Worm (Caenorhabditis elegans) whole organism, L1 larva: ENCODE data around the gene Y37E11AM.4.
A peak's percentile ranks its signal among the peaks of the same experiment; 100 is the strongest.

ENCODE experiments used
- C04F5.9 ChIP-seq: sonication (generic microtip); optimal IDR thresholded peaks from 2 replicates; lab custom pipeline; 2016; ENCODE audit warnings: missing genetic modification characterization, missing compliant biosample characterization
- C16A3.4 ChIP-seq: fragments of 150-350 bp; optimal IDR thresholded peaks from 2 replicates; lab custom pipeline; 2014; ENCODE audit warnings: missing biosample characterization, missing genetic modification characterization
- F16B12.6 ChIP-seq: fragments of 150-350 bp; optimal IDR thresholded peaks from 2 replicates; lab custom pipeline; 2014; ENCODE audit warnings: missing biosample characterization, missing genetic modification characterization
- alr-1 ChIP-seq: fragments of 200-800 bp; sonication (Bioruptor generic); optimal IDR thresholded peaks from 2 replicates; lab custom pipeline; 2018; ENCODE audit warnings: borderline replicate concordance, mild to moderate bottlenecking, missing genetic modification characterization, missing compliant biosample characterization
- aly-2 ChIP-seq: fragments of 150-350 bp; optimal IDR thresholded peaks from 2 replicates; lab custom pipeline; 2014; ENCODE audit warnings: missing biosample characterization, missing genetic modification characterization
- ama-1 ChIP-seq: fragments of 150-350 bp; optimal IDR thresholded peaks from 2 replicates; lab custom pipeline; 2014
- blmp-1 ChIP-seq: fragments of 150-350 bp; optimal IDR thresholded peaks from 2 replicates; lab custom pipeline; 2014; ENCODE audit warnings: missing biosample characterization, missing genetic modification characterization
- ceh-90 ChIP-seq: sonication (generic microtip); optimal IDR thresholded peaks from 2 replicates; lab custom pipeline; 2016; ENCODE audit warnings: missing genetic modification characterization, missing compliant biosample characterization
- efl-1 ChIP-seq, 4 experiments: fragments of 150-350 bp; optimal IDR thresholded peaks in 3 of 4; peaks in 1 of 4; 1 replicate in 1 of 4; 2 replicates in 3 of 4; lab custom pipeline; 2014; ENCODE audit warnings: missing biosample characterization in 2 of 4, missing genetic modification characterization in 2 of 4, missing genetic modification reagents in 2 of 4
- egl-13 ChIP-seq: sonication (generic microtip); optimal IDR thresholded peaks from 2 replicates; lab custom pipeline; 2016; ENCODE audit warnings: missing genotype, missing genetic modification reagents, missing genetic modification characterization, missing compliant biosample characterization
- elt-2 ChIP-seq: sonication (generic microtip); optimal IDR thresholded peaks from 2 replicates; lab custom pipeline; 2016; ENCODE audit warnings: missing genetic modification characterization, mild to moderate bottlenecking, inconsistent platforms, missing compliant biosample characterization, missing genetic modification reagents
- fkh-10 ChIP-seq: sonication (generic microtip); optimal IDR thresholded peaks from 2 replicates; lab custom pipeline; 2017; ENCODE audit warnings: missing biosample characterization, missing genetic modification reagents, missing genetic modification characterization
- fkh-4 ChIP-seq: sonication (generic microtip); optimal IDR thresholded peaks from 2 replicates; lab custom pipeline; 2016; ENCODE audit warnings: missing compliant biosample characterization, missing genetic modification characterization, borderline replicate concordance
- fos-1 ChIP-seq: fragments of 150-350 bp; optimal IDR thresholded peaks from 2 replicates; lab custom pipeline; 2014; ENCODE audit warnings: missing biosample characterization, missing genetic modification characterization
- hlh-17 ChIP-seq: fragments of 200-800 bp; sonication (Bioruptor generic); optimal IDR thresholded peaks from 2 replicates; lab custom pipeline; 2018; ENCODE audit warnings: missing genetic modification characterization, mild to moderate bottlenecking, missing compliant biosample characterization, moderate library complexity, borderline replicate concordance
- hlh-4 ChIP-seq: sonication (generic microtip); optimal IDR thresholded peaks from 2 replicates; lab custom pipeline; 2016; ENCODE audit warnings: mild to moderate bottlenecking, missing genetic modification characterization, missing compliant biosample characterization
- hpl-2 ChIP-seq: fragments of 150-350 bp; optimal IDR thresholded peaks from 2 replicates; lab custom pipeline; 2014; ENCODE audit warnings: missing biosample characterization, missing genetic modification reagents, missing genetic modification characterization
- jun-1 ChIP-seq: fragments of 150-350 bp; optimal IDR thresholded peaks from 2 replicates; lab custom pipeline; 2014; ENCODE audit warnings: missing biosample characterization, missing genetic modification reagents, missing genetic modification characterization
- lin-14 ChIP-seq: fragments of 200-800 bp; sonication (Bioruptor generic); optimal IDR thresholded peaks from 2 replicates; lab custom pipeline; 2018; ENCODE audit warnings: mild to moderate bottlenecking, missing genetic modification characterization, moderate library complexity, missing compliant biosample characterization
- lir-3 ChIP-seq: sonication (generic microtip); optimal IDR thresholded peaks from 2 replicates; lab custom pipeline; 2016; ENCODE audit warnings: mild to moderate bottlenecking, missing genetic modification characterization, moderate library complexity, missing compliant biosample characterization; ENCODE audit not compliant: poor library complexity
- nhr-12 ChIP-seq: sonication (generic microtip); optimal IDR thresholded peaks from 2 replicates; lab custom pipeline; 2017; ENCODE audit warnings: missing biosample characterization, missing genetic modification characterization
- nhr-19 ChIP-seq: fragments of 200-800 bp; sonication (Bioruptor generic); conservative IDR thresholded peaks from 2 replicates; pipeline ENCODE4 v1.3.6; 2022; ENCODE audit warnings: missing genetic modification characterization, missing compliant biosample characterization
- nhr-237 ChIP-seq: fragments of 150-350 bp; optimal IDR thresholded peaks from 2 replicates; lab custom pipeline; 2014; ENCODE audit warnings: missing biosample characterization, missing genetic modification characterization
- nhr-47 ChIP-seq: sonication (generic microtip); optimal IDR thresholded peaks from 2 replicates; lab custom pipeline; 2016; ENCODE audit warnings: mild to moderate bottlenecking, missing genetic modification characterization, moderate library complexity, missing compliant biosample characterization
- nhr-71 ChIP-seq: sonication (generic microtip); optimal IDR thresholded peaks from 2 replicates; lab custom pipeline; 2016; ENCODE audit warnings: mild to moderate bottlenecking, missing genetic modification characterization, moderate library complexity, missing compliant biosample characterization
- nhr-90 ChIP-seq: sonication (generic microtip); optimal IDR thresholded peaks from 2 replicates; lab custom pipeline; 2016; ENCODE audit warnings: mild to moderate bottlenecking, missing genetic modification characterization, missing compliant biosample characterization; ENCODE audit not compliant: poor library complexity
- skn-1 ChIP-seq: fragments of 150-350 bp; optimal IDR thresholded peaks from 2 replicates; lab custom pipeline; 2014; ENCODE audit warnings: missing biosample characterization, missing genetic modification characterization
- snpc-4 ChIP-seq: fragments of 150-350 bp; optimal IDR thresholded peaks from 2 replicates; lab custom pipeline; 2014; ENCODE audit warnings: missing biosample characterization, missing genetic modification characterization
- unc-30 ChIP-seq: sonication (generic microtip); optimal IDR thresholded peaks from 2 replicates; lab custom pipeline; 2017; ENCODE audit warnings: missing biosample characterization, missing genetic modification characterization
- xbp-1 ChIP-seq: sonication (generic microtip); optimal IDR thresholded peaks from 2 replicates; lab custom pipeline; 2016; ENCODE audit warnings: missing genetic modification characterization, missing compliant biosample characterization
- ztf-11 ChIP-seq, 2 experiments: sonication (generic microtip); optimal IDR thresholded peaks; 2 replicates each; lab custom pipeline; 2016 to 2017; ENCODE audit warnings: missing genetic modification characterization in 2 of 2, missing biosample characterization in 1 of 2, missing compliant biosample characterization in 1 of 2
- ztf-4 ChIP-seq: fragments of 150-350 bp; optimal IDR thresholded peaks from 2 replicates; lab custom pipeline; 2014; ENCODE audit warnings: missing biosample characterization, missing genetic modification characterization

Y37E11AM.4 gene

DNA sequence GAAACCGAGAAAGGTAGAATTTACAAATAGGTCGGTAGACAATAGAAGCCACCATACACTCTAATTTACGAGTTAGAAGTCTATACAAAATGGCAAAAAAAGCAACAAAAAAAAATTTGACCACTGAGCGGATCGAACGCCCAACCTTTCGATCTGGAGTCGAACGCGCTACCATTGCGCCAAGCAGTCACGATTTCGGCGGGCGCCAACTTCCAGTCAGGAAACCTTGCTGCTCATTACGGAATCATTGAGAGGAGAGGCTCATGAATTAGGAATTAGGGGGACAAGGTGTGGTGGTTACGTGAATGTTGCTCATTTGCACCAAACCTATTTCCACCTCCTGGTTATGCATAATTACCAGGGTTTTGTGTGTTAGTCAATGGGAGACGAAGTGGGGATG is 40.8 kb downstream of the Y37E11AM.4 start:
- TF ChIP-seq xbp-1 (tag; lab: Kevin White, UChicago) = no peak
- no peak for TF ChIP-seq fos-1 (tag; lab: Kevin White, UChicago)
- TF ChIP-seq efl-1 (optimal IDR thresholded peaks at IDR 0.05; lab: Kevin White, UChicago) = no peak
- peak in 1 of 2 experiments; percentile 47 for TF ChIP-seq efl-1 (GFP tag; optimal IDR thresholded peaks at IDR 0.05 in 1 of 2; lab: Kevin White, UChicago)

DNA sequence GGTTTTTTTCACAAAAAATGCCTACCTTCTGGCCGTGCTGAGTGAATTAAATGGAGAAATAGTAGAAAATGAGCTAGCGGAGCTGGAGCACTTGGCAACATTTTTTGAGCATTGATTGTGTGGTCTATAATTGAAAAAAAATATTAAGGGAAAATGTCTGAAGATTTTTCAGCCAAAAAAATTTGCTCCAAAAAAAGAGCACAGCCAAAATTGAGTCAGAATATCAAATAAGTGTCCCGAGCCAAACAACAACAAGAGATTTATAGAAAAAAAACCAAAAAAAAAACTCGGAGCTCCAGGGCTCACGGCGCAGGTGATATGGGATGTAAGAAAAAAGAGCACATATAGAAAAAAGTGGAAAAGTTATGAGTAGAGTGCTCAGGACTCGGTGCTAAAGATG is 54.0 kb downstream of the Y37E11AM.4 start, which contains the start of gene fmil-1:
TSS of gene fmil-1 (minus strand) at position 101 of the 400 bp plus-strand sequence.
- TF ChIP-seq nhr-47 (tag; lab: Kevin White, UChicago) (no peak), lir-3 (tag; lab: Kevin White, UChicago) (no peak), nhr-90 (tag; lab: Kevin White, UChicago) (no peak), fkh-4 (no peak), snpc-4 (no peak)

DNA sequence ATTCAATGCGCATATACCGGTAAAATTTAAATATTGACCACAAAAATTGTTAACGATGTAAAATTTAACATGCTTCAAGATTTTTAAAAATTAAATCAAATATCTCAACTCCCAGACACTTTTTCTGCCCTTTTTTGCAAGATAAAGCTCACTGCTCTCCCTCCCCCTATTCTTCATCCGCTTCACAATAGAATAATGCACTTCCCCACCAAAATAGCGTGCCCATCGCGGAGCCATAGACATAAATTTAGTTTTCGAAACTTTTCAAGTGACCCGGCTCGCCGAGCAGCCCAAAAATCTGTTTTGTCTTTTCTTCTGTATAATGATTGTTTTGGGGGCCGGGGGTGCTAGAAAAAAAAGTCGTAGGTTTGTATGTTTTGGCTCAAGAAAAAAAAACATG is 54.8 kb downstream of the Y37E11AM.4 start:
- TF ChIP-seq skn-1 (tag; lab: Kevin White, UChicago) = no peak
- TF ChIP-seq nhr-19 (GFP tag; lab: Robert Waterston, UW) = no peak
- TF ChIP-seq unc-30 = no peak
- TF ChIP-seq lin-14 (GFP tag; lab: Kevin White, UChicago) = peak; percentile 50
- no peak for TF ChIP-seq elt-2 (tag; lab: Kevin White, UChicago)
- TF ChIP-seq C16A3.4 = no peak
- TF ChIP-seq jun-1 = no peak
- no peak for TF ChIP-seq aly-2 (tag; lab: Kevin White, UChicago)
- TF ChIP-seq efl-1 (optimal IDR thresholded peaks at IDR 0.05; lab: Kevin White, UChicago) = no peak
- TF ChIP-seq efl-1 (GFP tag; optimal IDR thresholded peaks at IDR 0.05 in 1 of 2; lab: Kevin White, UChicago) = peak in 1 of 2 experiments; percentile 52
- TF ChIP-seq alr-1 (tag; lab: Kevin White, UChicago) = no peak
- TF ChIP-seq nhr-71 = no peak
- TF ChIP-seq C04F5.9 (tag; lab: Kevin White, UChicago) = no peak
- no peak for TF ChIP-seq ceh-90 (tag; lab: Kevin White, UChicago)
- no peak for TF ChIP-seq nhr-12
- peak; percentile 83 for TF ChIP-seq fkh-10 (GFP tag; lab: Kevin White, UChicago)
- TF ChIP-seq ztf-11 (tag; optimal IDR thresholded peaks at IDR 0.05; lab: Kevin White, UChicago) = no peak
- TF ChIP-seq ama-1 (lab: Kevin White, UChicago) = no peak
- no peak for TF ChIP-seq nhr-237 (tag; lab: Kevin White, UChicago)
- TF ChIP-seq ztf-4 (tag; lab: Kevin White, UChicago) = no peak
- TF ChIP-seq F16B12.6 (tag; lab: Kevin White, UChicago) = no peak
- no peak for TF ChIP-seq nhr-90 (tag; lab: Kevin White, UChicago)
- no peak for TF ChIP-seq hpl-2 (GFP tag; lab: Kevin White, UChicago)
- TF ChIP-seq hlh-4 (tag; lab: Kevin White, UChicago) = no peak
- no peak for TF ChIP-seq egl-13 (tag; lab: Kevin White, UChicago)
- no peak for TF ChIP-seq hlh-17 (GFP tag; lab: Kevin White, UChicago)
- no peak for TF ChIP-seq blmp-1 (tag; lab: Kevin White, UChicago)
